Worm (Caenorhabditis elegans) whole organism, midembryonic: ENCODE results near the gene rab-37.

Source experiments
- T22C8.4 ChIP-seq: fragments of 200-800 bp; sonication (Bioruptor generic); IDR thresholded peaks from 2 replicates; pipeline ENCODE4 v1.3.6; 2022; ENCODE audit warnings: missing genetic modification characterization, missing compliant biosample characterization
- cog-1 ChIP-seq: sonication (generic microtip); optimal IDR thresholded peaks from 2 replicates; lab custom pipeline; 2016; ENCODE audit warnings: missing genetic modification characterization, missing compliant biosample characterization
- flt-1 ChIP-seq: fragments of 200-800 bp; sonication (Bioruptor generic); IDR thresholded peaks from 2 replicates; pipeline ENCODE4 v1.3.6; 2022; ENCODE audit warnings: missing genetic modification characterization, missing compliant biosample characterization
- klf-2 ChIP-seq: fragments of 200-800 bp; sonication (Bioruptor generic); conservative IDR thresholded peaks from 2 replicates; pipeline ENCODE4 v1.3.6; 2022; ENCODE audit warnings: missing genetic modification reagents, missing genetic modification characterization, missing compliant biosample characterization
- med-1 ChIP-seq: sonication (generic microtip); optimal IDR thresholded peaks from 2 replicates; lab custom pipeline; 2017; ENCODE audit warnings: missing genetic modification characterization, mild to moderate bottlenecking, missing compliant biosample characterization, antibody characterized with exemption, missing genetic modification reagents; ENCODE audit not compliant: insufficient read depth
- ref-1 ChIP-seq: fragments of 200-800 bp; sonication (Bioruptor generic); conservative IDR thresholded peaks from 2 replicates; pipeline ENCODE4 v1.3.6; 2022; ENCODE audit warnings: missing genetic modification reagents, missing genetic modification characterization, missing compliant biosample characterization
- tab-1 ChIP-seq: fragments of 200-800 bp; sonication (Bioruptor generic); IDR thresholded peaks from 2 replicates; pipeline ENCODE4 v1.3.6; 2022; ENCODE audit warnings: missing genetic modification characterization, missing compliant biosample characterization
- ztf-23 ChIP-seq: fragments of 200-800 bp; sonication (Bioruptor generic); IDR thresholded peaks from 2 replicates; pipeline ENCODE4 v1.3.6; 2022; ENCODE audit warnings: missing genetic modification reagents, missing genetic modification characterization, missing compliant biosample characterization
- ztf-29 ChIP-seq: fragments of 200-800 bp; sonication (Bioruptor generic); IDR thresholded peaks from 2 replicates; pipeline ENCODE4 v1.3.6; 2022; ENCODE audit warnings: missing genetic modification reagents, missing genetic modification characterization, missing compliant biosample characterization

DNA sequence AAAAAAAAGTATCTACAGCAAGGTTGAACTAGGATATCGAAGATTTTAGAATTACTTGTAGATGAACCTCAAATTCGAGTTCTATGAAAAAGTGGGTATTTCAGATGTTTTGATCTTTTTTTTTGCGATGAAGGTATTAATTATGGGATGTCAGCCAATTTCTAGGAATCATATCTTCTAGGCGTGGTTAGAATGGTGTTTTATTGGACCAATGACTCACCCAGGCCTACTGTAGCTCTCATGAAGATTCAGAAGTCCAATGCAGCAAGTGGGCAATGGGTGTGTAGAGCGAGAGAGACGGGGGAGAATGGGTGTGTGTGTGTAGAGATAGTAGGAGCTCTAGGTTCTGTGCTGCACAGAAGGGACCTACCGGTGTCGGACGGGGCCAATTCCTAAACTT, 13.5 kb downstream of the rab-37 start:
- TF ChIP-seq ztf-29 (no peak), flt-1 (GFP tag; lab: Robert Waterston, UW) (0 out of 2 replicates have a peak, but pooled peaks have one; percentile 17), tab-1 (GFP tag; lab: Robert Waterston, UW) (no peak), klf-2 (GFP tag; lab: Robert Waterston, UW) (no peak), ref-1 (GFP tag; lab: Robert Waterston, UW) (no peak), med-1 (GFP tag; lab: Kevin White, UChicago) (no peak), ztf-23 (GFP tag; lab: Robert Waterston, UW) (0 out of 2 replicates have a peak, but pooled peaks have one; percentile 26), cog-1 (tag; lab: Kevin White, UChicago) (no peak), T22C8.4 (GFP tag; lab: Robert Waterston, UW) (no peak)
